Worm (Caenorhabditis elegans) whole organism, L4 larva: Measurements from ENCODE around the gene nfx-1.

Experiments used
- F37D6.2 ChIP-seq: sonication (generic microtip); optimal IDR thresholded peaks from 2 replicates; lab custom pipeline; 2016; ENCODE audit warnings: mild to moderate bottlenecking, missing genetic modification characterization, missing compliant biosample characterization
- Y48G9A.11 ChIP-seq: fragments of 200-800 bp; sonication (Bioruptor generic); IDR thresholded peaks from 2 replicates; pipeline ENCODE4 v1.3.6; 2022; ENCODE audit warnings: missing genetic modification reagents, missing genetic modification characterization, missing compliant biosample characterization
- Y75B8A.6 ChIP-seq: fragments of 200-800 bp; sonication (Bioruptor generic); IDR thresholded peaks from 2 replicates; pipeline ENCODE4 v1.3.6; 2022; ENCODE audit warnings: missing genetic modification reagents, missing genetic modification characterization, missing compliant biosample characterization
- attf-4 ChIP-seq: sonication (generic microtip); optimal IDR thresholded peaks from 3 replicates; lab custom pipeline; 2017; ENCODE audit warnings: missing biosample characterization, missing genetic modification characterization
- daf-12 ChIP-seq: fragments of 150-350 bp; optimal IDR thresholded peaks from 2 replicates; lab custom pipeline; 2014; ENCODE audit warnings: missing biosample characterization, missing genetic modification reagents, missing genetic modification characterization
- daf-16 ChIP-seq, 3 experiments: sonication (generic microtip); optimal IDR thresholded peaks; 2 replicates each; lab custom pipeline; 2016 to 2017; ENCODE audit warnings: missing genetic modification characterization in 3 of 3, missing genetic modification reagents in 3 of 3, mild to moderate bottlenecking in 2 of 3, missing compliant biosample characterization in 2 of 3, missing biosample characterization in 1 of 3, moderate library complexity in 1 of 3
- daf-19 ChIP-seq: fragments of 200-800 bp; sonication (Bioruptor generic); conservative IDR thresholded peaks from 2 replicates; pipeline ENCODE4 v1.3.6; 2022; ENCODE audit warnings: missing genetic modification characterization, missing compliant biosample characterization
- dve-1 ChIP-seq: sonication (generic microtip); optimal IDR thresholded peaks from 2 replicates; lab custom pipeline; 2017; ENCODE audit warnings: antibody characterized with exemption, mild to moderate bottlenecking, missing genetic modification characterization, missing compliant biosample characterization; ENCODE audit not compliant: insufficient read depth
- egl-43 ChIP-seq: fragments of 200-800 bp; sonication (Bioruptor generic); IDR thresholded peaks from 2 replicates; pipeline ENCODE4 v1.3.6; 2022; ENCODE audit warnings: missing genetic modification reagents, missing genetic modification characterization, missing compliant biosample characterization
- fkh-10 ChIP-seq: fragments of 150-350 bp; optimal IDR thresholded peaks from 2 replicates; lab custom pipeline; 2014; ENCODE audit warnings: missing biosample characterization, missing genetic modification reagents, missing genetic modification characterization
- gei-8 ChIP-seq: fragments of 200-800 bp; sonication (Bioruptor generic); optimal IDR thresholded peaks from 2 replicates; lab custom pipeline; 2018; ENCODE audit warnings: mild to moderate bottlenecking, missing genetic modification characterization, missing compliant biosample characterization
- hlh-11 ChIP-seq: fragments of 200-800 bp; sonication (Bioruptor generic); optimal IDR thresholded peaks from 2 replicates; lab custom pipeline; 2018; ENCODE audit warnings: mild to moderate bottlenecking, missing genetic modification characterization, missing compliant biosample characterization
- hlh-30 ChIP-seq: sonication (generic microtip); optimal IDR thresholded peaks from 2 replicates; lab custom pipeline; 2017; ENCODE audit warnings: antibody characterized with exemption, mild to moderate bottlenecking, missing genetic modification characterization, missing compliant biosample characterization; ENCODE audit not compliant: insufficient read depth
- lim-7 ChIP-seq: fragments of 200-800 bp; sonication (Bioruptor generic); IDR thresholded peaks from 2 replicates; pipeline ENCODE4 v1.3.6; 2022; ENCODE audit warnings: missing genetic modification characterization, missing compliant biosample characterization
- lin-15B ChIP-seq: fragments of 150-350 bp; sonication (generic microtip); optimal IDR thresholded peaks from 3 replicates; lab custom pipeline; 2014; ENCODE audit warnings: missing biosample characterization, missing genetic modification characterization
- lin-38 ChIP-seq: fragments of 200-800 bp; sonication (Bioruptor generic); IDR thresholded peaks from 2 replicates; pipeline ENCODE4 v1.3.6; 2022; ENCODE audit warnings: missing genetic modification reagents, missing genetic modification characterization, missing compliant biosample characterization
- lin-39 ChIP-seq: fragments of 150-350 bp; optimal IDR thresholded peaks from 2 replicates; lab custom pipeline; 2014; ENCODE audit warnings: missing biosample characterization, missing genetic modification reagents, missing genetic modification characterization
- lsy-2 ChIP-seq, 2 experiments: fragments of 150-350 bp in 1 of 2; sonication (generic microtip) in 1 of 2; optimal IDR thresholded peaks; 2 replicates each; lab custom pipeline; 2014 to 2017; ENCODE audit warnings: missing biosample characterization in 2 of 2, missing genetic modification characterization in 2 of 2
- madf-5 ChIP-seq, 2 experiments: fragments of 200-800 bp; sonication (Bioruptor generic); IDR thresholded peaks; 2 replicates each; pipeline ENCODE4 v1.3.6; 2022; ENCODE audit warnings: missing compliant biosample characterization in 2 of 2, missing genetic modification characterization in 2 of 2
- madf-9 ChIP-seq: fragments of 200-800 bp; sonication (Bioruptor generic); conservative IDR thresholded peaks from 2 replicates; pipeline ENCODE4 v1.3.6; 2022; ENCODE audit warnings: missing genetic modification reagents, missing genetic modification characterization, missing compliant biosample characterization
- mdl-1 ChIP-seq, 2 experiments: fragments of 150-350 bp in 1 of 2; sonication (generic microtip) in 1 of 2; optimal IDR thresholded peaks; 2 replicates each; lab custom pipeline; 2014 to 2017; ENCODE audit warnings: missing biosample characterization in 2 of 2, missing genetic modification characterization in 2 of 2
- mep-1 ChIP-seq: fragments of 150-350 bp; sonication (generic microtip); optimal IDR thresholded peaks from 3 replicates; lab custom pipeline; 2014; ENCODE audit warnings: missing biosample characterization, missing genetic modification characterization
- nhr-11 ChIP-seq: fragments of 150-350 bp; optimal IDR thresholded peaks from 2 replicates; lab custom pipeline; 2014; ENCODE audit warnings: missing biosample characterization, missing genetic modification characterization
- nhr-111 ChIP-seq: fragments of 200-800 bp; sonication (Bioruptor generic); optimal IDR thresholded peaks from 2 replicates; lab custom pipeline; 2018; ENCODE audit warnings: mild to moderate bottlenecking, missing genetic modification characterization, missing compliant biosample characterization
- nhr-237 ChIP-seq: sonication (generic microtip); optimal IDR thresholded peaks from 2 replicates; lab custom pipeline; 2017; ENCODE audit warnings: missing biosample characterization, missing genetic modification characterization
- nhr-28 ChIP-seq: fragments of 150-350 bp; optimal IDR thresholded peaks from 2 replicates; lab custom pipeline; 2014; ENCODE audit warnings: missing biosample characterization, missing genetic modification characterization
- nhr-41 ChIP-seq: fragments of 200-800 bp; sonication (Bioruptor generic); IDR thresholded peaks from 2 replicates; pipeline ENCODE4 v1.3.6; 2022; ENCODE audit warnings: missing genetic modification reagents, missing genetic modification characterization, missing compliant biosample characterization
- nhr-42 ChIP-seq: fragments of 200-800 bp; sonication (Bioruptor generic); IDR thresholded peaks from 2 replicates; pipeline ENCODE4 v1.3.6; 2022; ENCODE audit warnings: missing genetic modification characterization, missing compliant biosample characterization
- nhr-76 ChIP-seq: fragments of 150-350 bp; optimal IDR thresholded peaks from 2 replicates; lab custom pipeline; 2014; ENCODE audit warnings: missing biosample characterization, missing genetic modification characterization
- pha-4 ChIP-seq, 2 experiments: fragments of 150-350 bp in 1 of 2; fragments of 200-800 bp in 1 of 2; sonication (Bioruptor generic) in 1 of 2; IDR thresholded peaks in 1 of 2; optimal IDR thresholded peaks in 1 of 2; 2 replicates each; pipeline versions ENCODE4 v1.3.6 to Lab custom; 2014 to 2022; ENCODE audit warnings: missing genetic modification characterization in 2 of 2, missing genetic modification reagents in 2 of 2, missing biosample characterization in 1 of 2, missing compliant biosample characterization in 1 of 2
- pqm-1 ChIP-seq: sonication (generic microtip); optimal IDR thresholded peaks from 2 replicates; lab custom pipeline; 2017; ENCODE audit warnings: missing biosample characterization, missing genetic modification characterization
- skn-1 ChIP-seq: fragments of 150-350 bp; optimal IDR thresholded peaks from 2 replicates; lab custom pipeline; 2014; ENCODE audit warnings: missing biosample characterization, missing genetic modification characterization
- snpc-1.2 ChIP-seq: fragments of 200-800 bp; sonication (Bioruptor generic); IDR thresholded peaks from 2 replicates; pipeline ENCODE4 v1.3.6; 2022; ENCODE audit warnings: missing genetic modification reagents, missing genetic modification characterization, missing compliant biosample characterization
- tra-1 ChIP-seq: fragments of 200-800 bp; sonication (Bioruptor generic); IDR thresholded peaks from 2 replicates; pipeline ENCODE4 v1.3.6; 2022; ENCODE audit warnings: missing genetic modification reagents, missing genetic modification characterization, missing compliant biosample characterization
- unc-130 ChIP-seq: sonication (generic microtip); optimal IDR thresholded peaks from 2 replicates; lab custom pipeline; 2016; ENCODE audit warnings: missing genetic modification reagents, missing genetic modification characterization, missing compliant biosample characterization
- unc-62 ChIP-seq, 3 experiments: fragments of 150-350 bp in 1 of 3; sonication (generic microtip); optimal IDR thresholded peaks in 2 of 3; peaks in 1 of 3; 1 replicate in 1 of 3; 2 replicates in 2 of 3; lab custom pipeline; 2014 to 2017; ENCODE audit warnings: missing biosample characterization in 3 of 3, missing genetic modification characterization in 3 of 3, missing genetic modification reagents in 3 of 3, missing genotype in 1 of 3
- ztf-11 ChIP-seq: fragments of 150-350 bp; optimal IDR thresholded peaks from 2 replicates; lab custom pipeline; 2014; ENCODE audit warnings: missing biosample characterization, missing genetic modification characterization
- ztf-7 ChIP-seq: fragments of 150-350 bp; optimal IDR thresholded peaks from 2 replicates; lab custom pipeline; 2014; ENCODE audit warnings: missing biosample characterization, missing genetic modification characterization

Gene nfx-1

ce11 chrIII:6362323-6362922 lies 12.8 kb upstream of the nfx-1 start (continued):
- TF ChIP-seq nhr-41 (GFP tag; lab: Robert Waterston, UW) = no peak
- peak in 1 of 2 experiments; percentile 43 for TF ChIP-seq mdl-1 (tag; optimal IDR thresholded peaks at IDR 0.05; lab: Kevin White, UChicago)
- TF ChIP-seq daf-16 (GFP tag; optimal IDR thresholded peaks at IDR 0.05; lab: Kevin White, UChicago) = no peak
- TF ChIP-seq daf-16 (tag; optimal IDR thresholded peaks at IDR 0.05; lab: Kevin White, UChicago) = no peak
- TF ChIP-seq nhr-76 (tag; lab: Kevin White, UChicago) = no peak
- no peak for TF ChIP-seq skn-1 (tag; lab: Kevin White, UChicago)
- TF ChIP-seq ztf-7 (tag; lab: Kevin White, UChicago) = no peak
- TF ChIP-seq F37D6.2 (tag; lab: Kevin White, UChicago) = no peak
- TF ChIP-seq egl-43 (GFP tag; lab: Robert Waterston, UW) = no peak
- TF ChIP-seq ztf-11 (tag; lab: Kevin White, UChicago) = no peak
- TF ChIP-seq dve-1 (tag; lab: Kevin White, UChicago) = peak; percentile 20
- TF ChIP-seq fkh-10 = no peak
- TF ChIP-seq daf-12 (tag; lab: Kevin White, UChicago) = no peak
- TF ChIP-seq nhr-42 (GFP tag; lab: Robert Waterston, UW) = no peak
- TF ChIP-seq nhr-111 (GFP tag; lab: Kevin White, UChicago) = no peak
- TF ChIP-seq daf-19 (GFP tag; lab: Robert Waterston, UW) = 0 out of 2 replicates have a peak, but pooled peaks have one; percentile 25
- no peak for TF ChIP-seq pqm-1 (tag; lab: Kevin White, UChicago)
- TF ChIP-seq lin-15B (tag; lab: Kevin White, UChicago) = no peak
- TF ChIP-seq gei-8 (GFP tag; lab: Kevin White, UChicago) = no peak
- TF ChIP-seq Y48G9A.11 (GFP tag; lab: Robert Waterston, UW) = no peak
- TF ChIP-seq lin-39 (tag; lab: Kevin White, UChicago) = no peak
- no peak for TF ChIP-seq attf-4 (tag; lab: Kevin White, UChicago)
- TF ChIP-seq snpc-1.2 (GFP tag; lab: Robert Waterston, UW) = no peak
- no peak for TF ChIP-seq madf-9 (GFP tag; lab: Robert Waterston, UW)
- no peak for TF ChIP-seq nhr-237
- no peak for TF ChIP-seq Y75B8A.6
- TF ChIP-seq mep-1 (tag; lab: Kevin White, UChicago) = peak; percentile 22
- TF ChIP-seq lin-38 (GFP tag; lab: Robert Waterston, UW) = 0 out of 2 replicates have a peak, but pooled peaks have one; percentile 12
- no peak for TF ChIP-seq lim-7 (GFP tag; lab: Robert Waterston, UW)
- peak in 1 of 2 experiments; percentile 99 for TF ChIP-seq unc-62 (GFP tag; optimal IDR thresholded peaks at IDR 0.05 in 1 of 2; lab: Kevin White, UChicago)
- TF ChIP-seq unc-62 (tag; optimal IDR thresholded peaks at IDR 0.05; lab: Kevin White, UChicago) = no peak
- peak; percentile 69 for TF ChIP-seq hlh-30 (tag; lab: Kevin White, UChicago)
- TF ChIP-seq pha-4 (GFP tag; IDR thresholded peaks at IDR 0.05; lab: Robert Waterston, UW) = no peak
- TF ChIP-seq pha-4 (tag; optimal IDR thresholded peaks at IDR 0.05; lab: Kevin White, UChicago) = no peak
- TF ChIP-seq tra-1 = peak; percentile 60; the same call in 1 of the 2 replicates

DNA sequence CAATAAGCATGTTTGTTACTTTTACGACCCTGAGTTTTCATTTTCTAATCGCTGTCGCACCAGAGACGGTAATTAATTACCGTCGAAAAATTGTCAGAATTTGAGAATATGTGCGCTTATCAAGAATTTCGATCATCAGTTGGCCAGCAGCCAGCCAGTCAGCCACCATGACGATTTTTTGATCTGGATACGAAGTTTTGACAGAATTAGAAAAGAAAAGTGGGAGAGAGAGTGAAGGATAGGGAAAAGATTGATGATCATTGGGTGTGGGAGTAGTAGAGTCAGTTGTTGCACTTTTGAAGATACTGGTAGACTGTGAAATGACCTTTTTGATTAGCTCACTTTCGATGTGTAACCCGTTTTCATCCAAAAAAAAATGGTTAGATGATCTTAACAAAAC lies 10.8 kb upstream of the nfx-1 start:
- no peak for TF ChIP-seq unc-130 (GFP tag; lab: Kevin White, UChicago)
- TF ChIP-seq mdl-1 (tag; optimal IDR thresholded peaks at IDR 0.05; lab: Kevin White, UChicago) = peak in 1 of 2 experiments; percentile 18
- no peak for TF ChIP-seq madf-5 (GFP tag; IDR thresholded peaks at IDR 0.05; lab: Robert Waterston, UW)
- TF ChIP-seq nhr-11 (tag; lab: Kevin White, UChicago) = peak; percentile 15
- TF ChIP-seq lin-38 (GFP tag; lab: Robert Waterston, UW) = peak; percentile 33; the same call in 1 of the 2 replicates
- peak in 1 of 2 experiments; percentile 13 for TF ChIP-seq lsy-2 (tag; optimal IDR thresholded peaks at IDR 0.05; lab: Kevin White, UChicago)
- TF ChIP-seq unc-62 (GFP tag; optimal IDR thresholded peaks at IDR 0.05 in 1 of 2; lab: Kevin White, UChicago) = peak in 1 of 2 experiments; percentile 99
- no peak for TF ChIP-seq unc-62 (tag; optimal IDR thresholded peaks at IDR 0.05; lab: Kevin White, UChicago)
- TF ChIP-seq nhr-28 (tag; lab: Kevin White, UChicago) = peak; percentile 54
- peak; percentile 16 for TF ChIP-seq hlh-11
